Worm (Caenorhabditis elegans): ENCODE results near the gene smg-6.

- TF ChIP-seq him-1 (tag; optimal IDR thresholded peaks at IDR 0.05): no peak
- TF ChIP-seq dao-5 (tag; optimal IDR thresholded peaks at IDR 0.05): no peak
- no peak for TF ChIP-seq W03F9.2 (tag; optimal IDR thresholded peaks at IDR 0.05)
Measured at ce11 chrIII:2477303-2477702, 3.6 kb downstream of the smg-6 start.

All from whole organism, L4/young adult.